Worm (Caenorhabditis elegans): Measurements from ENCODE around the gene skr-8.

DNA sequence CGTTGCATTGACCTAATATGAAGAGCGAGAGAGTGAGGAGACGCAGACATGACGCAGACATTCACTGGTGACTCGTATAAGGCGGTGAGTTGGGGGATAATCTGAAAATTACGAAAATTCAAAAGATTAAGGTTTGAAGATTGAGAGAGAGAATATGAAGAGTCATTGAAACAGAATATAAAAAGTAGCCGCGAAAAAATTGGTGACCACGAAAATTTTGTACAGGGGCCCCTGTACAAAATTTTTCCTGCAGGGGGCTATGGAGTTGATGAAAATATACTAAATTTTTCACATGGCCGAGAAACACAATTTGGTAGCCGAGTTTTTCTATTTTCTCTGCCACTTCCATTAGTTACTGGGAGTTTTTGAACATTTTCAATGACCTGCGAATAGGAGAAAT, 41.1 kb upstream of the skr-8 start, which contains the start of gene cnnm-1:
- TF ChIP-seq ama-1 (optimal IDR thresholded peaks at IDR 0.05) (no peak), tra-4 (tag; optimal IDR thresholded peaks at IDR 0.05) (no peak), ceh-13 (GFP tag; optimal IDR thresholded peaks at IDR 0.05) (no peak), hmg-4 (GFP tag; optimal IDR thresholded peaks at IDR 0.05) (no peak), scrt-1 (GFP tag; IDR thresholded peaks at IDR 0.05) (no peak), aly-1 (tag; optimal IDR thresholded peaks at IDR 0.05) (no peak), flt-1 (GFP tag; IDR thresholded peaks at IDR 0.05) (no peak), pes-1 (GFP tag; IDR thresholded peaks at IDR 0.05) (no peak), F13C5.2 (tag; optimal IDR thresholded peaks at IDR 0.05) (no peak), sea-1 (GFP tag; conservative IDR thresholded peaks at IDR 0.05) (no peak), ceh-36 (tag; optimal IDR thresholded peaks at IDR 0.05) (no peak), tbx-11 (GFP tag; IDR thresholded peaks at IDR 0.05) (no peak)
